Fruit fly (Drosophila melanogaster) whole organism, embryonic: Measurements from ENCODE around the gene Rbf.
A peak's percentile ranks its signal among the peaks of the same experiment; 100 is the strongest.

Experiments
- B-H2 ChIP-seq: fragments of 200-800 bp; sonication (Bioruptor generic); optimal IDR thresholded peaks from 2 replicates; lab custom pipeline; 2018; ENCODE audit warnings: missing biosample characterization, mild to moderate bottlenecking, missing genetic modification characterization
- CG15479 ChIP-seq: fragments of 200-800 bp; sonication (Bioruptor generic); optimal IDR thresholded peaks from 3 replicates; lab custom pipeline; 2019; ENCODE audit warnings: missing biosample characterization, mild to moderate bottlenecking, missing genetic modification characterization, moderate library complexity
- CG17568 ChIP-seq: fragments of 200-800 bp; sonication (Bioruptor generic); optimal IDR thresholded peaks from 2 replicates; lab custom pipeline; 2018; ENCODE audit warnings: missing biosample characterization, mild to moderate bottlenecking, missing genetic modification characterization, moderate library complexity
- CG34422 ChIP-seq: fragments of 200-800 bp; sonication (Bioruptor generic); IDR thresholded peaks from 3 replicates; pipeline ENCODE4 v1.3.6; 2022; ENCODE audit warnings: missing biosample characterization, missing genetic modification characterization
- CG4360 ChIP-seq: fragments of 200-800 bp; sonication (Bioruptor generic); IDR thresholded peaks from 2 replicates; pipeline ENCODE4 v1.3.6; 2022; ENCODE audit warnings: missing biosample characterization, missing genetic modification characterization
- CG43689 ChIP-seq: fragments of 200-800 bp; sonication (Bioruptor generic); IDR thresholded peaks from 2 replicates; pipeline ENCODE4 v1.3.6; 2022; ENCODE audit warnings: missing biosample characterization, missing genetic modification characterization
- CG8388 ChIP-seq: fragments of 200-800 bp; sonication (Bioruptor generic); optimal IDR thresholded peaks from 2 replicates; lab custom pipeline; 2019; ENCODE audit warnings: missing biosample characterization, mild to moderate bottlenecking, missing genetic modification characterization, moderate library complexity
- CG8478 ChIP-seq: fragments of >200 bp; optimal IDR thresholded peaks from 2 replicates; lab custom pipeline; 2018
- CG8765 ChIP-seq: fragments of 200-800 bp; sonication (Bioruptor generic); IDR thresholded peaks from 2 replicates; pipeline ENCODE4 v1.3.6; 2022; ENCODE audit warnings: missing biosample characterization, missing genetic modification characterization
- CG8944 ChIP-seq: fragments of 200-800 bp; sonication (Bioruptor generic); optimal IDR thresholded peaks from 3 replicates; lab custom pipeline; 2016; ENCODE audit warnings: missing biosample characterization, missing genetic modification characterization
- CG9797 ChIP-seq: fragments of 200-800 bp; sonication (Bioruptor generic); optimal IDR thresholded peaks from 3 replicates; lab custom pipeline; 2018; ENCODE audit warnings: missing biosample characterization, mild to moderate bottlenecking, missing genetic modification characterization
- Chrac-16 ChIP-seq: fragments of 200-800 bp; sonication (Bioruptor generic); optimal IDR thresholded peaks from 3 replicates; lab custom pipeline; 2016; ENCODE audit warnings: missing biosample characterization, missing genetic modification characterization
- D ChIP-seq, 2 experiments: fragments of 200-800 bp in 1 of 2; fragments of >200 bp in 1 of 2; sonication (Bioruptor generic) in 1 of 2; optimal IDR thresholded peaks; 2 replicates in 1 of 2; 3 replicates in 1 of 2; lab custom pipeline; 2017; ENCODE audit warnings: mild to moderate bottlenecking in 1 of 2, missing biosample characterization in 1 of 2, missing genetic modification characterization in 1 of 2, missing genetic modification reagents in 1 of 2
- Deaf1 ChIP-seq: fragments of 200-800 bp; optimal IDR thresholded peaks from 3 replicates; lab custom pipeline; 2019; ENCODE audit warnings: missing biosample characterization, mild to moderate bottlenecking, missing genetic modification characterization, moderate library complexity
- Hr3 ChIP-seq: fragments of 200-800 bp; sonication (Bioruptor generic); optimal IDR thresholded peaks from 3 replicates; lab custom pipeline; 2016; ENCODE audit warnings: missing biosample characterization, missing genetic modification characterization
- Nf-YA ChIP-seq: fragments of 200-800 bp; sonication (Bioruptor generic); IDR thresholded peaks from 2 replicates; pipeline ENCODE4 v1.3.6; 2022; ENCODE audit warnings: missing biosample characterization, missing genetic modification characterization
- Scr ChIP-seq: fragments of 200-800 bp; sonication (Bioruptor generic); IDR thresholded peaks from 2 replicates; pipeline ENCODE4 v1.3.6; 2022; ENCODE audit warnings: missing biosample characterization, missing genetic modification characterization; ENCODE audit not compliant: partially characterized antibody
- Ssrp ChIP-seq: fragments of 200-800 bp; sonication (Bioruptor generic); optimal IDR thresholded peaks from 2 replicates; lab custom pipeline; 2018; ENCODE audit warnings: missing biosample characterization, mild to moderate bottlenecking, missing genetic modification characterization, moderate library complexity
- Taf1 ChIP-seq: fragments of 200-800 bp; sonication (Bioruptor generic); IDR thresholded peaks from 2 replicates; pipeline ENCODE4 v1.3.6; 2022; ENCODE audit warnings: missing biosample characterization, missing genetic modification characterization
- amos ChIP-seq: fragments of 200-800 bp; sonication (Bioruptor generic); IDR thresholded peaks from 2 replicates; pipeline ENCODE4 v1.3.6; 2022; ENCODE audit warnings: missing biosample characterization, missing genetic modification characterization; ENCODE audit not compliant: partially characterized antibody
- bab2 ChIP-seq: fragments of 200-800 bp; sonication (Bioruptor generic); optimal IDR thresholded peaks from 2 replicates; lab custom pipeline; 2016; ENCODE audit warnings: missing biosample characterization, missing genetic modification characterization
- bbx ChIP-seq: fragments of 200-800 bp; sonication (Bioruptor generic); IDR thresholded peaks from 2 replicates; pipeline ENCODE4 v1.3.6; 2022; ENCODE audit warnings: missing biosample characterization, missing genetic modification characterization; ENCODE audit not compliant: partially characterized antibody
- cad ChIP-seq: fragments of >200 bp; optimal IDR thresholded peaks from 2 replicates; lab custom pipeline; 2017; ENCODE audit warnings: missing biosample characterization, missing genetic modification characterization
- cato ChIP-seq: fragments of 200-800 bp; sonication (Bioruptor generic); optimal IDR thresholded peaks from 2 replicates; lab custom pipeline; 2016; ENCODE audit warnings: missing biosample characterization, missing genetic modification characterization, borderline replicate concordance
- cg ChIP-seq: fragments of 200-800 bp; sonication (Bioruptor generic); optimal IDR thresholded peaks from 3 replicates; lab custom pipeline; 2019; ENCODE audit warnings: missing biosample characterization, mild to moderate bottlenecking, missing genetic modification characterization, moderate library complexity
- corto ChIP-seq: fragments of 200-800 bp; sonication (Bioruptor generic); optimal IDR thresholded peaks from 2 replicates; lab custom pipeline; 2016; ENCODE audit warnings: missing biosample characterization, mild to moderate bottlenecking, missing genetic modification characterization, moderate library complexity
- dimm ChIP-seq: fragments of 200-800 bp; sonication (Bioruptor generic); IDR thresholded peaks from 2 replicates; pipeline ENCODE4 v1.3.6; 2022; ENCODE audit warnings: missing biosample characterization, missing genetic modification characterization
- dm ChIP-seq: fragments of 200-800 bp; sonication (Bioruptor generic); optimal IDR thresholded peaks from 3 replicates; lab custom pipeline; 2016; ENCODE audit warnings: missing biosample characterization, missing genetic modification characterization
- dpn ChIP-seq, 2 experiments: fragments of 200-800 bp; sonication (Bioruptor generic); optimal IDR thresholded peaks; 3 replicates each; lab custom pipeline; 2016; ENCODE audit warnings: missing biosample characterization in 2 of 2, missing genetic modification characterization in 2 of 2
- esg ChIP-seq: fragments of 200-800 bp; sonication (Bioruptor generic); conservative IDR thresholded peaks from 2 replicates; pipeline ENCODE4 v1.3.6; 2022; ENCODE audit warnings: missing biosample characterization, missing genetic modification characterization
- fd102C ChIP-seq: fragments of 200-800 bp; sonication (Bioruptor generic); optimal IDR thresholded peaks from 2 replicates; lab custom pipeline; 2018; ENCODE audit warnings: missing biosample characterization, mild to moderate bottlenecking, missing genetic modification characterization, moderate library complexity
- fd96Cb ChIP-seq: fragments of 200-800 bp; sonication (Bioruptor generic); optimal IDR thresholded peaks from 2 replicates; lab custom pipeline; 2018; ENCODE audit warnings: missing biosample characterization, mild to moderate bottlenecking, missing genetic modification characterization, moderate library complexity
- gcm2 ChIP-seq: fragments of 200-800 bp; sonication (Bioruptor generic); optimal IDR thresholded peaks from 2 replicates; lab custom pipeline; 2016; ENCODE audit warnings: missing biosample characterization, missing genetic modification characterization
- gro ChIP-seq: fragments of 200-800 bp; sonication (Bioruptor generic); optimal IDR thresholded peaks from 2 replicates; lab custom pipeline; 2016; ENCODE audit warnings: missing biosample characterization, missing genetic modification characterization
- hth ChIP-seq: fragments of >200 bp; optimal IDR thresholded peaks from 2 replicates; lab custom pipeline; 2017; ENCODE audit warnings: inconsistent platforms
- lab ChIP-seq: fragments of 200-800 bp; sonication (Bioruptor generic); optimal IDR thresholded peaks from 3 replicates; lab custom pipeline; 2017; ENCODE audit warnings: missing biosample characterization, missing genetic modification characterization, mild to moderate bottlenecking, moderate library complexity, missing genetic modification reagents
- lbe ChIP-seq: fragments of 200-800 bp; sonication (Bioruptor generic); optimal IDR thresholded peaks from 2 replicates; lab custom pipeline; 2016; ENCODE audit warnings: missing biosample characterization, mild to moderate bottlenecking, missing genetic modification characterization
- nom ChIP-seq: fragments of 200-800 bp; sonication (Bioruptor generic); optimal IDR thresholded peaks from 2 replicates; lab custom pipeline; 2017; ENCODE audit warnings: missing biosample characterization, missing genetic modification characterization, mild to moderate bottlenecking, moderate library complexity, missing genetic modification reagents
- peb ChIP-seq: fragments of 200-800 bp; sonication (Bioruptor generic); IDR thresholded peaks from 2 replicates; pipeline ENCODE4 v1.3.6; 2022; ENCODE audit warnings: missing biosample characterization, missing genetic modification characterization
- phol ChIP-seq: fragments of 200-800 bp; sonication (Bioruptor generic); optimal IDR thresholded peaks from 3 replicates; lab custom pipeline; 2018; ENCODE audit warnings: missing biosample characterization, mild to moderate bottlenecking, missing genetic modification characterization, moderate library complexity
- pnt ChIP-seq: fragments of 200-800 bp; sonication (Bioruptor generic); optimal IDR thresholded peaks from 3 replicates; lab custom pipeline; 2016; ENCODE audit warnings: missing biosample characterization, missing genetic modification characterization
- run ChIP-seq: fragments of 200-800 bp; sonication (Bioruptor generic); optimal IDR thresholded peaks from 3 replicates; lab custom pipeline; 2018; ENCODE audit warnings: missing biosample characterization, mild to moderate bottlenecking, missing genetic modification characterization
- salm ChIP-seq: fragments of 200-800 bp; sonication (Bioruptor generic); optimal IDR thresholded peaks from 2 replicates; lab custom pipeline; 2018; ENCODE audit warnings: missing biosample characterization, mild to moderate bottlenecking, missing genetic modification characterization
- scrt ChIP-seq: fragments of 200-800 bp; sonication (Bioruptor generic); optimal IDR thresholded peaks from 2 replicates; lab custom pipeline; 2018; ENCODE audit warnings: missing biosample characterization, mild to moderate bottlenecking, missing genetic modification characterization, moderate library complexity
- slp2 ChIP-seq: fragments of 200-800 bp; sonication (Bioruptor generic); optimal IDR thresholded peaks from 2 replicates; lab custom pipeline; 2016; ENCODE audit warnings: missing biosample characterization, missing genetic modification characterization
- unc-4 ChIP-seq: fragments of 200-800 bp; sonication (Bioruptor generic); IDR thresholded peaks from 2 replicates; pipeline ENCODE4 v1.3.6; 2022; ENCODE audit warnings: missing biosample characterization, missing genetic modification characterization; ENCODE audit not compliant: partially characterized antibody
- zf30C ChIP-seq: fragments of 200-800 bp; sonication (Bioruptor generic); optimal IDR thresholded peaks from 3 replicates; lab custom pipeline; 2018; ENCODE audit warnings: missing biosample characterization, mild to moderate bottlenecking, missing genetic modification characterization

Gene Rbf

DNA sequence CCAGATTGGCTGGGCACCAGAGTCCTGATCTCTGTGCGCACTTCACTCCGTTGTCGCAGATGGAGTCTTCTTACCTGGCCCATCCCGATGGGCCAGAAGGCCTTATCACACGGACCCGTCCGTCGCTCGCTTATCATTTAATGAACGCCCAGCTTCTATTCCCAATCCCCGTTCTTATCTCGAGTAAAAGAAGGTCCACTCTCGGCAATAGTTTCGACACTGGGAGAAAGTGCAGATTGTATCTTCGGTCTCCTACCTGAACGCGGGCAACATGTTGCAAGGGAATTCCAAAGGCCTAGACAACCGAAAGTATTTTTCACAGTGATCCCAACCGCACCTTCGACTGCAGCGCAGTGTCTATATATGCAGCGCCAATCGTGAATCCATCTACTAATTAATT, 35.2 kb downstream of the Rbf start:
- no peak for TF ChIP-seq run (tag; lab: Kevin White, UChicago)
- TF ChIP-seq Hr3 (GFP tag; lab: Kevin White, UChicago): no peak
- peak; percentile 82 for TF ChIP-seq zf30C (GFP tag; lab: Kevin White, UChicago)
- peak; percentile 17; the same call in 1 of the 2 replicates for TF ChIP-seq CG8765 (GFP tag; lab: Robert Waterston, UW)
- TF ChIP-seq CG34422 (GFP tag; lab: Robert Waterston, UW): no peak
- peak; percentile 84 for TF ChIP-seq CG15479 (GFP tag; lab: Kevin White, UChicago)
- TF ChIP-seq gro (GFP tag; lab: Kevin White, UChicago): no peak

DNA sequence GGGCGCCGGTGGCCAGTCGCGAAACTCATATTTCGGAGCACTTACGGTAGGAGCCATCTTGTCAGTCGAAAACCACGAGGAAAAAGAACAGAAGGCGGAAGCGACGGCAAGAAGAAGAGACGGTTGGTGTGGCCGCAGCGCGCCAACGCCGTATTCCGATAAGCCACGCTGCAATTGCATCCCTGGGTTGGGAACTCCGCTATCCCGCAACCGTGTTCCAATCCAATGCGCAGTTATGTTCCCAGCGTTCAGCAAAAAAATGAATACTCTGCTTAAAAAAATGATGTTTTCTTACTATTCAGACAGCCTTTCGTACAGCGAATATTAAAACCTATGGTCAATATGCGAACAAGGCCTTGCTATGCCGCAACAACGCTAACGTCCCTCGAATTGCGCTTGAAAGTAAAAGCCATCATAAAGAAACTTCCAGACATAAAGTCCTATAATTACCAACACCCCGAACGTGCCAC, 36.2 kb downstream of the Rbf start, which contains the start of gene RpL22:
TSS of gene RpL22 (minus strand) at position 92 of the 470 bp plus-strand sequence.
- TF ChIP-seq D (optimal IDR thresholded peaks at IDR 0.05; lab: Kevin White, UChicago) (no peak), D (GFP tag; optimal IDR thresholded peaks at IDR 0.05; lab: Kevin White, UChicago) (peak; percentile 83), cad (GFP tag; lab: Kevin White, UChicago) (no peak), bbx (GFP tag; lab: Robert Waterston, UW) (0 out of 2 replicates have a peak, but pooled peaks have one; percentile 9), Nf-YA (GFP tag; lab: Robert Waterston, UW) (peak; percentile 44; the same call in 1 of the 2 replicates), Ssrp (tag; lab: Kevin White, UChicago) (peak; percentile 36), esg (GFP tag; lab: Robert Waterston, UW) (peak; percentile 19; the same call in 1 of the 2 replicates), amos (peak; percentile 56), fd102C (GFP tag; lab: Kevin White, UChicago) (peak; percentile 82), nom (peak; percentile 87), dm (GFP tag; lab: Kevin White, UChicago) (peak; percentile 99), cg (GFP tag; lab: Kevin White, UChicago) (no peak), dimm (GFP tag; lab: Robert Waterston, UW) (peak; percentile 43; the same call in 1 of the 2 replicates), CG17568 (GFP tag; lab: Kevin White, UChicago) (peak; percentile 84), fd96Cb (tag; lab: Kevin White, UChicago) (peak; percentile 53), unc-4 (GFP tag; lab: Robert Waterston, UW) (peak; percentile 52; the same call in 1 of the 2 replicates), salm (tag; lab: Kevin White, UChicago) (peak; percentile 68), Chrac-16 (peak; percentile 51), Taf1 (GFP tag; lab: Robert Waterston, UW) (peak; percentile 46; the same call in 1 of the 2 replicates), CG43689 (GFP tag; lab: Robert Waterston, UW) (peak; percentile 85), CG34422 (GFP tag; lab: Robert Waterston, UW) (peak; percentile 83), B-H2 (GFP tag; lab: Kevin White, UChicago) (peak; percentile 87), CG8478 (lab: Kevin White, UChicago) (no peak), CG8388 (GFP tag; lab: Kevin White, UChicago) (peak; percentile 69), bab2 (GFP tag; lab: Kevin White, UChicago) (peak; percentile 77), Scr (no peak), gcm2 (GFP tag; lab: Kevin White, UChicago) (peak; percentile 80), cato (GFP tag; lab: Kevin White, UChicago) (peak; percentile 80), dpn (GFP tag; optimal IDR thresholded peaks at IDR 0.05; lab: Kevin White, UChicago) (peak; percentile 70 to 93), Deaf1 (tag; lab: Kevin White, UChicago) (peak; percentile 54), CG8944 (GFP tag; lab: Kevin White, UChicago) (peak; percentile 75), lab (GFP tag; lab: Kevin White, UChicago) (peak; percentile 97), hth (lab: Kevin White, UChicago) (no peak), phol (tag; lab: Kevin White, UChicago) (peak; percentile 91), CG4360 (GFP tag; lab: Robert Waterston, UW) (peak; percentile 38; the same call in 1 of the 2 replicates), scrt (GFP tag; lab: Kevin White, UChicago) (peak; percentile 86), CG9797 (GFP tag; lab: Kevin White, UChicago) (peak; percentile 99), lbe (GFP tag; lab: Kevin White, UChicago) (no peak), slp2 (GFP tag; lab: Kevin White, UChicago) (peak; percentile 85), pnt (peak; percentile 68), peb (GFP tag; lab: Robert Waterston, UW) (peak; percentile 55; the same call in 1 of the 2 replicates), corto (no peak)
